Worm (Caenorhabditis elegans) whole organism, L3 larva: ENCODE results near the gene srz-31.

Source experiments
- R02D3.7 ChIP-seq: fragments of 150-350 bp; optimal IDR thresholded peaks from 2 replicates; lab custom pipeline; 2014; ENCODE audit warnings: missing biosample characterization, missing genetic modification characterization
- ama-1 ChIP-seq: fragments of 150-350 bp; optimal IDR thresholded peaks from 2 replicates; lab custom pipeline; 2018
- ceh-28 ChIP-seq: fragments of 150-350 bp; optimal IDR thresholded peaks from 2 replicates; lab custom pipeline; 2014; ENCODE audit warnings: missing biosample characterization, missing genetic modification reagents, missing genetic modification characterization
- ceh-82 ChIP-seq: fragments of 150-350 bp; optimal IDR thresholded peaks from 2 replicates; lab custom pipeline; 2014; ENCODE audit warnings: missing biosample characterization, missing genetic modification characterization
- ceh-9 ChIP-seq: sonication (generic microtip); optimal IDR thresholded peaks from 2 replicates; lab custom pipeline; 2018; ENCODE audit warnings: missing biosample characterization, missing genetic modification characterization
- egl-5 ChIP-seq: fragments of 150-350 bp; optimal IDR thresholded peaks from 2 replicates; lab custom pipeline; 2017; ENCODE audit warnings: missing biosample characterization, missing genetic modification reagents, missing genetic modification characterization, inconsistent platforms
- elt-1 ChIP-seq: fragments of 150-350 bp; optimal IDR thresholded peaks from 2 replicates; lab custom pipeline; 2014; ENCODE audit warnings: missing biosample characterization, missing genetic modification characterization
- elt-2 ChIP-seq: sonication (generic microtip); optimal IDR thresholded peaks from 2 replicates; lab custom pipeline; 2016; ENCODE audit warnings: missing genetic modification reagents, mild to moderate bottlenecking, missing genetic modification characterization, missing compliant biosample characterization
- elt-3 ChIP-seq, 3 experiments: fragments of 150-350 bp in 1 of 3; sonication (generic microtip) in 2 of 3; optimal IDR thresholded peaks; 2 replicates in 2 of 3; 4 replicates in 1 of 3; lab custom pipeline; 2014 to 2017; ENCODE audit warnings: missing biosample characterization in 3 of 3, missing genetic modification characterization in 3 of 3
- eor-1 ChIP-seq, 2 experiments: fragments of 150-350 bp; optimal IDR thresholded peaks; 2 replicates each; lab custom pipeline; 2014 to 2018; ENCODE audit warnings: missing biosample characterization in 2 of 2, missing genetic modification characterization in 2 of 2
- fkh-10 ChIP-seq: sonication (generic microtip); optimal IDR thresholded peaks from 2 replicates; lab custom pipeline; 2017; ENCODE audit warnings: missing biosample characterization, missing genetic modification reagents, missing genetic modification characterization
- fos-1 ChIP-seq: fragments of 150-350 bp; optimal IDR thresholded peaks from 2 replicates; lab custom pipeline; 2014; ENCODE audit warnings: missing biosample characterization, missing genetic modification characterization
- hmg-11 ChIP-seq: sonication (generic microtip); optimal IDR thresholded peaks from 2 replicates; lab custom pipeline; 2016; ENCODE audit warnings: missing genetic modification characterization, missing compliant biosample characterization
- jun-1 ChIP-seq: fragments of 150-350 bp; optimal IDR thresholded peaks from 2 replicates; lab custom pipeline; 2014; ENCODE audit warnings: missing biosample characterization, missing genetic modification reagents, missing genetic modification characterization
- lin-15B ChIP-seq: fragments of 150-350 bp; optimal IDR thresholded peaks from 2 replicates; lab custom pipeline; 2014; ENCODE audit warnings: missing biosample characterization, missing genetic modification characterization
- lin-39 ChIP-seq: fragments of 150-350 bp; optimal IDR thresholded peaks from 2 replicates; lab custom pipeline; 2018; ENCODE audit warnings: missing biosample characterization, missing genetic modification reagents, missing genetic modification characterization
- lsy-12 ChIP-seq: sonication (generic microtip); optimal IDR thresholded peaks from 2 replicates; lab custom pipeline; 2016; ENCODE audit warnings: mild to moderate bottlenecking, missing genetic modification characterization, missing compliant biosample characterization
- mdl-1 ChIP-seq: fragments of 150-350 bp; optimal IDR thresholded peaks from 2 replicates; lab custom pipeline; 2014; ENCODE audit warnings: missing biosample characterization, missing genetic modification characterization
- nfya-1 ChIP-seq: sonication (generic microtip); optimal IDR thresholded peaks from 2 replicates; lab custom pipeline; 2017; ENCODE audit warnings: missing genetic modification characterization, mild to moderate bottlenecking, missing compliant biosample characterization, antibody characterized with exemption, moderate library complexity; ENCODE audit not compliant: insufficient read depth
- nhr-11 ChIP-seq: fragments of 150-350 bp; optimal IDR thresholded peaks from 2 replicates; lab custom pipeline; 2014; ENCODE audit warnings: missing biosample characterization, missing genetic modification characterization
- nhr-23 ChIP-seq: fragments of 150-350 bp; optimal IDR thresholded peaks from 2 replicates; lab custom pipeline; 2014; ENCODE audit warnings: missing biosample characterization, missing genetic modification reagents, missing genetic modification characterization
- nhr-237 ChIP-seq: fragments of 150-350 bp; optimal IDR thresholded peaks from 2 replicates; lab custom pipeline; 2014; ENCODE audit warnings: missing biosample characterization, missing genetic modification characterization
- nhr-28 ChIP-seq: fragments of 150-350 bp; optimal IDR thresholded peaks from 2 replicates; lab custom pipeline; 2014; ENCODE audit warnings: missing biosample characterization, missing genetic modification characterization
- nhr-43 ChIP-seq: sonication (generic microtip); optimal IDR thresholded peaks from 2 replicates; lab custom pipeline; 2016; ENCODE audit warnings: mild to moderate bottlenecking, missing genetic modification characterization, missing compliant biosample characterization; ENCODE audit not compliant: poor library complexity, severe bottlenecking
- nhr-76 ChIP-seq: fragments of 150-350 bp; sonication (generic microtip); optimal IDR thresholded peaks from 5 replicates; lab custom pipeline; 2014; ENCODE audit warnings: missing biosample characterization, missing genetic modification characterization
- nhr-77 ChIP-seq: fragments of 150-350 bp; optimal IDR thresholded peaks from 2 replicates; lab custom pipeline; 2014; ENCODE audit warnings: missing biosample characterization, missing genetic modification characterization
- pha-4 ChIP-seq: fragments of 150-350 bp; optimal IDR thresholded peaks from 2 replicates; lab custom pipeline; 2014; ENCODE audit warnings: missing biosample characterization, missing genetic modification reagents, missing genetic modification characterization
- pqm-1 ChIP-seq: fragments of 150-350 bp; optimal IDR thresholded peaks from 2 replicates; lab custom pipeline; 2017; ENCODE audit warnings: missing biosample characterization, missing genetic modification characterization, inconsistent platforms
- sea-2 ChIP-seq: fragments of 150-350 bp; sonication (generic microtip); optimal IDR thresholded peaks from 4 replicates; lab custom pipeline; 2014; ENCODE audit warnings: missing biosample characterization, missing genetic modification reagents, missing genetic modification characterization
- skn-1 ChIP-seq: fragments of 150-350 bp; optimal IDR thresholded peaks from 2 replicates; lab custom pipeline; 2014; ENCODE audit warnings: missing biosample characterization, missing genetic modification characterization
- tbx-2 ChIP-seq: sonication (generic microtip); optimal IDR thresholded peaks from 2 replicates; lab custom pipeline; 2016; ENCODE audit warnings: mild to moderate bottlenecking, missing genetic modification characterization, missing compliant biosample characterization
- unc-39 ChIP-seq: sonication (generic microtip); optimal IDR thresholded peaks from 4 replicates; lab custom pipeline; 2017; ENCODE audit warnings: missing biosample characterization, missing genetic modification characterization
- unc-62 ChIP-seq: fragments of 150-350 bp; sonication (generic microtip); optimal IDR thresholded peaks from 4 replicates; lab custom pipeline; 2014; ENCODE audit warnings: missing biosample characterization, missing genetic modification reagents, missing genetic modification characterization
- zag-1 ChIP-seq: fragments of 150-350 bp; optimal IDR thresholded peaks from 2 replicates; lab custom pipeline; 2014; ENCODE audit warnings: missing biosample characterization, missing genetic modification characterization

The srz-31 gene

ce11 chrIV:14104745-14105144 is 32.4 kb upstream of the srz-31 start:
- TF ChIP-seq lin-15B (tag; lab: Kevin White, UChicago) (no peak), nhr-77 (no peak), elt-1 (tag; lab: Kevin White, UChicago) (no peak), ceh-9 (tag; lab: Kevin White, UChicago) (no peak), mdl-1 (no peak), fos-1 (tag; lab: Kevin White, UChicago) (no peak), nhr-237 (tag; lab: Kevin White, UChicago) (no peak), unc-62 (GFP tag; lab: Kevin White, UChicago) (no peak), elt-2 (no peak), elt-3 (tag; optimal IDR thresholded peaks at IDR 0.05; lab: Kevin White, UChicago) (no peak), hmg-11 (tag; lab: Kevin White, UChicago) (no peak), zag-1 (tag; lab: Kevin White, UChicago) (no peak), nhr-23 (tag; lab: Kevin White, UChicago) (no peak), tbx-2 (tag; lab: Kevin White, UChicago) (no peak), pqm-1 (tag; lab: Kevin White, UChicago) (no peak), eor-1 (tag; optimal IDR thresholded peaks at IDR 0.05; lab: Kevin White, UChicago) (no peak), skn-1 (tag; lab: Kevin White, UChicago) (no peak), lin-39 (no peak)

DNA sequence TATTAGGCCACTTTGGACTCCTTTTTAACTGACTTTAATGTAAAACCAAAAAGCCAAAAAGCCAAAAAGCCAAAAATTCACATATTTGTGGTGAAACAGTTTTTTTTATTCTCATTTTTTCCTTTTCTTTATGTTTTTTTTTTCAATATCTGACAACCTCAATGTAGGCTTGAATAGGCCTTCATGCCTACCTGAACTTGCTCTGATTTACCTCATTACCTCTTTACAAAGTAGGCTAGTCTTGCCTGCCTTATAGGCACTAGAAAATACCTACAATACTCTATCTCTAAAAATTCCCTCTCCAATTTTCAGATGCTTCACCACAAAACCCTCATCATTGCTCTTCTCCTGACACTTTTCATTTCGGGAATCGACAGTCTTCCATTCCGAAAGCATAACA is 30.9 kb upstream of the srz-31 start, which contains the start of gene ins-34:
TSS of gene ins-34 (plus strand) at position 301 of the 400 bp plus-strand sequence.
- TF ChIP-seq fkh-10 = no peak

DNA sequence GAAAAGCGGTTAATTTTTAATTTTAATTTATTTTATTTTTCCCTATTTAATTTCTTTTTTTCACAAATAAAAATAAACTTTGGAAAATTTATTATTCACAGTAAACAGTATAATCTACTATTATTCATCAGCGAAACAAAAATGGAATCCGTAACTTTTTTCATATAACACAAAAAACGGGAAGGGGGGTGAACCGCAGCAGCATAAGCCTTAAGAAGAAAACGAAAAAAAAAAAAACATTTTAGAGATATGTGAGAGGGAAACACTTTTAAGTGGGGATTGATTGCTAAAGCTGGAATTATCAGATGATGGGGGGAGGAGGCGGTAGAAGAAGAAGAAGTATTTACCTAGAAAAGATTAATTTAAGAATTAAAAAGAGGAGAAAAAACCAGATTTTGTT is 29.5 kb upstream of the srz-31 start:
- TF ChIP-seq ceh-9 (tag; lab: Kevin White, UChicago) = no peak
- TF ChIP-seq nfya-1 = no peak
- TF ChIP-seq, all 47 proteins: peak for 0

DNA sequence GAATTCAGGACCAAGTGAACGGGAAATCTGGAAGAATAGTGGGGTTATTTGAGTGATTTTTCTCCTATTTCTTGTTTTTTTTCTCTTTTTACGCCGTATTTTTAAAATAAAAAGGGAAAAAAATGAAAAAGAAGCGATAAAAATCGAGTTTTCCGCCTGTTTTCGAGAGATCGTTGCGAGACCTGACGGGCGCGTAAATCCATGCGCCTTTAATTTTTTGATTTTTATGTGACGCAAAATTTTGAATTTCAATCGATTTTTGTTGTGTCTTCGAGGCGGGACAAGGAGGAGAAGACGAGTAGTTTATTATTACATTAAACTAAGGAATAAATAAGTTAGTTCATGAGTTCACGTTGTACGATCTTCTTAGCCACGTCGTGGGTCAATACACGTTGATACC is 23.5 kb upstream of the srz-31 start:
- TF ChIP-seq tbx-2 (tag; lab: Kevin White, UChicago) = no peak
- TF ChIP-seq mdl-1 = no peak
- no peak for TF ChIP-seq lin-39
- no peak for TF ChIP-seq nhr-11 (tag; lab: Kevin White, UChicago)
- TF ChIP-seq nhr-77 = no peak
- TF ChIP-seq skn-1 (tag; lab: Kevin White, UChicago) = no peak
- TF ChIP-seq nhr-43 = no peak
- TF ChIP-seq pha-4 (tag; lab: Kevin White, UChicago) = no peak
- no peak for TF ChIP-seq R02D3.7 (tag; lab: Kevin White, UChicago)
- TF ChIP-seq eor-1 (tag; optimal IDR thresholded peaks at IDR 0.05; lab: Kevin White, UChicago) = no peak
- no peak for TF ChIP-seq lsy-12 (tag; lab: Kevin White, UChicago)
- no peak for TF ChIP-seq nhr-76 (tag; lab: Kevin White, UChicago)
- no peak for TF ChIP-seq zag-1 (tag; lab: Kevin White, UChicago)
- TF ChIP-seq egl-5 = no peak
- no peak for TF ChIP-seq nhr-28 (tag; lab: Kevin White, UChicago)

- TF ChIP-seq skn-1 (tag; lab: Kevin White, UChicago) (no peak), nfya-1 (no peak), unc-62 (GFP tag; lab: Kevin White, UChicago) (no peak), nhr-43 (no peak), unc-39 (tag; lab: Kevin White, UChicago) (no peak), nhr-11 (tag; lab: Kevin White, UChicago) (no peak), lsy-12 (tag; lab: Kevin White, UChicago) (no peak), jun-1 (no peak), ceh-28 (tag; lab: Kevin White, UChicago) (no peak), zag-1 (tag; lab: Kevin White, UChicago) (no peak), ceh-82 (tag; lab: Kevin White, UChicago) (no peak), ama-1 (lab: Kevin White, UChicago) (no peak), lin-39 (no peak), nhr-77 (no peak), nhr-76 (tag; lab: Kevin White, UChicago) (no peak)
Observed at ce11 chrIV:14114357-14114756, 22.8 kb upstream of the srz-31 start.

ce11 chrIV:14115045-14115444 is 22.1 kb upstream of the srz-31 start:
- no peak for TF ChIP-seq nhr-28 (tag; lab: Kevin White, UChicago)
- no peak for TF ChIP-seq eor-1 (tag; optimal IDR thresholded peaks at IDR 0.05; lab: Kevin White, UChicago)
- TF ChIP-seq sea-2 = no peak
- TF ChIP-seq tbx-2 (tag; lab: Kevin White, UChicago) = no peak
- TF ChIP-seq elt-2 = no peak
